Fruit fly (Drosophila melanogaster): Measurements from ENCODE around the gene CG17242.

CG17242 gene

DNA sequence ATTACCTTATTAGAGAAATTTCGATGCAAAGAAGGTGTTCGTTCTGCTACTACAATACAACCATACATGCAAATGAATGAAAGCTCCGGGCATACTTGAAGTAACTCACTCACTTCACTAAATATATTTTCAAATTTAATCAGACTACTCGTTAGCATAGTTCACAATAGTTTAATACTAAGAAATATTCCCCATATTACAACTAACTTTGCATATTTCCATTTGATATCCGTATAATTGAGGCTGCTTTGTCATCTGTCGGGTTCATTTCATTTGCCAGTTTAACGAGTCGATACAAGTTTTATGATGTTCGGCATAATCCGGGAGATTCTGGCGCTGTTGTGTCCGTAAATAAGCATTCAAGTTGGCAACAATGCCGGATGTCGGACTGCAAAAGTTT lies 21.7 kb upstream of the CG17242 start, which contains the start of gene robl22E:
Gene robl22E, minus strand, starts transcription at position 101 of the 400 bp plus-strand sequence.
- TF ChIP-seq Hnf4 (GFP tag; optimal IDR thresholded peaks at IDR 0.05) (no peak), brk (GFP tag; optimal IDR thresholded peaks at IDR 0.05) (no peak), psq (GFP tag; optimal IDR thresholded peaks at IDR 0.05) (no peak), h (GFP tag; optimal IDR thresholded peaks at IDR 0.05) (no peak), Hr78 (GFP tag; optimal IDR thresholded peaks at IDR 0.05) (no peak), CG32264 (GFP tag; optimal IDR thresholded peaks at IDR 0.05) (no peak), pan (optimal IDR thresholded peaks at IDR 0.05) (no peak), sage (GFP tag; optimal IDR thresholded peaks at IDR 0.05) (no peak), fru (GFP tag; optimal IDR thresholded peaks at IDR 0.05) (no peak), CrebA (GFP tag; optimal IDR thresholded peaks at IDR 0.05; ENCODE audit: borderline replicate concordance) (no peak), Sp1 (GFP tag; optimal IDR thresholded peaks at IDR 0.05) (no peak)

DNA sequence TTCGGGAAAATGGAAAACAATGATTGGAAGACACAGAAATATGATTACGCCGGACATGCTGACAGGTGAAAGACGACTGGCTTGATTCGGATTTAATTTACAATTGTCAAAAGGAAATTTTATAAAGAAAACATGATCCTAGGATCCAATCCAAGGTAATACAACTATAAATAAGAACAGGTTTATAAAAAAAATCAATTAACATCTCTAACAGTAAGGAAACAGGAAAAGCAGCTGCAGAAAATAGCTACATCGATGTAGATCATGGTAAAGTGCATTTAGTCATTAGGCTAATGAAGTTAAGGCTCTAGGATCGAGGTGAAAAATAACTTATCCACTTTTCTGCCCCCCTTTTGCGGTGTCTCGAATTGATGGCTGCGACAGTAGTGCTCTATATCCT lies 20.4 kb upstream of the CG17242 start, which contains the start of gene CG17237:
Gene CG17237, minus strand, starts transcription at position 101 of the 400 bp plus-strand sequence.
- TF ChIP-seq Abd-B (GFP tag; optimal IDR thresholded peaks at IDR 0.05) (no peak), GATAd (GFP tag; optimal IDR thresholded peaks at IDR 0.05) (no peak), rgr (GFP tag; optimal IDR thresholded peaks at IDR 0.05) (no peak), tai (GFP tag; optimal IDR thresholded peaks at IDR 0.05) (no peak), Jra (GFP tag; optimal IDR thresholded peaks at IDR 0.05) (no peak), OdsH (GFP tag; optimal IDR thresholded peaks at IDR 0.05) (no peak)

DNA sequence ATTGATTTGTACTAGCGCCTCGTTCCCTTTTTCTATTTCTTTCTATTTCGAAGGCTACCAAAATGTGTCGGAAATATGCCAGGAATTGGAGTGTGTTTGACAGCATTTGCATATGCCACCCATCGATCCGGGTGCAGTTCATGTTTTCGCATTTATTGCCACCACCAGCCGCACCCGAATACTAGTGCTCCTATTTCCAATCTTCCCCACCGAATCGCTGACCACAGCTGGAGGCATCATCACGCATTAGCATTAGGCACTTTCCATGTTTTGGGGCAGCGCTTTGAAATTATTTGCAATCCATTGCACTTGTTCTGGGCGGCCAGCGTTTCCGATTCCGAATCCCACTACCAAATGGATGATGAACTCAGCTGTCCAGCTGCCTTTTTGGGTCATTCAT lies 18.9 kb upstream of the CG17242 start, which contains the start of gene CG42658:
Gene CG42658, minus strand, starts transcription at position 101 of the 400 bp plus-strand sequence.
- TF ChIP-seq foxo (GFP tag; optimal IDR thresholded peaks at IDR 0.05) = no peak
- TF ChIP-seq Rel (GFP tag; optimal IDR thresholded peaks at IDR 0.05) = no peak
- no peak for TF ChIP-seq Rel (tag; optimal IDR thresholded peaks at IDR 0.05)
- TF ChIP-seq CG9705 (GFP tag; optimal IDR thresholded peaks at IDR 0.05) = no peak
- no peak for TF ChIP-seq ey (GFP tag; optimal IDR thresholded peaks at IDR 0.05)
- no peak for TF ChIP-seq OdsH (GFP tag; optimal IDR thresholded peaks at IDR 0.05)
- TF ChIP-seq GATAd (GFP tag; optimal IDR thresholded peaks at IDR 0.05) = no peak
- TF ChIP-seq brk (GFP tag; optimal IDR thresholded peaks at IDR 0.05) = no peak
- no peak for TF ChIP-seq rgr (GFP tag; optimal IDR thresholded peaks at IDR 0.05)
- no peak for TF ChIP-seq Sp1 (GFP tag; optimal IDR thresholded peaks at IDR 0.05)

DNA sequence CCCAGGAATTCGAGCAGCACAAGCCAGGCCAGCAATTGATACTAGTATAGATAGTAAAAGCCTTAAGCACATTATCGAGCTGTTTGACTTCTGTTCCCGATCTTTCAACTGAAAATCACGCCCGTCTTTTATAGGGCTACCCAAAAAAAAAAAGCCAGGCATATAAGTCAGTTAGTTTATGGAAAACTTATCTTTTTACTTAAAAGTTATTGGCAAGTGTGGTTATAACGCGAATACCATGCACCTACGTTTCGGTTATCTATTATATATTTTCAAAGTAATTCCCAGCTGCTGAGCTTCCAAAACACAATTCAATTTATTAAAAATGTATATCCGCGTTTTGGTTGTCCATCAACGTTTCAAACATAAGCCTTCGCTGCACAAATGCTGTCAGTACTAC lies 17.8 kb upstream of the CG17242 start, which contains the start of gene CG31681:
Gene CG31681, minus strand, starts transcription at position 101 of the 400 bp plus-strand sequence.
- TF ChIP-seq OdsH (GFP tag; optimal IDR thresholded peaks at IDR 0.05) (no peak), ey (GFP tag; optimal IDR thresholded peaks at IDR 0.05) (no peak), Mio (GFP tag; optimal IDR thresholded peaks at IDR 0.05) (no peak), CG32264 (GFP tag; optimal IDR thresholded peaks at IDR 0.05) (no peak), foxo (GFP tag; optimal IDR thresholded peaks at IDR 0.05) (no peak), brk (GFP tag; optimal IDR thresholded peaks at IDR 0.05) (no peak), dmrt93B (GFP tag; optimal IDR thresholded peaks at IDR 0.05) (no peak), N (GFP tag; optimal IDR thresholded peaks at IDR 0.05) (no peak), Dif (GFP tag; optimal IDR thresholded peaks at IDR 0.05; ENCODE audit: partially characterized antibody) (no peak), sv (GFP tag; optimal IDR thresholded peaks at IDR 0.05) (no peak), Vsx2 (GFP tag; optimal IDR thresholded peaks at IDR 0.05; ENCODE audit: partially characterized antibody) (no peak), Hnf4 (GFP tag; optimal IDR thresholded peaks at IDR 0.05) (no peak)

DNA sequence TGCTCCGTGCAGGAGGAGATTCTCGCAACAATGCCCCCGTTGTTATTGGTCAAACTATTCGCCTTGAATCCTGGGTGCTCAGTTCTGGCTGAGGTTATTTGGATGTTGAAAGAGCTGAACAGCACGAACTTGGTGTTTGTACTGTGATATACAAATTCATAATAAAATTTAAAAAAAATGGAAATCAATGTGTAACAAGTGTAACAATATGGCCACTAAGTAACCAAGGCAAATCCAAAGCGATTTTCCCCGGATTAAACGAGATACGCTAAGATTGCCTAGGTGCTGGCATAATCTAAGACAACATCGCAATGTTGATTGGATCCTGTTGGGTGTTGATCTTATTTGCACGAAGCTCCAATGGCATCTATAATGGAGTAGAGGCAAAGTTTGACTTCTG lies 15.9 kb upstream of the CG17242 start, which contains the start of gene CG4271:
Gene CG4271, plus strand, starts transcription at position 301 of the 400 bp plus-strand sequence.
- TF ChIP-seq Myc (optimal IDR thresholded peaks at IDR 0.05) (no peak), pan (optimal IDR thresholded peaks at IDR 0.05) (no peak), brk (GFP tag; optimal IDR thresholded peaks at IDR 0.05) (no peak), usp (GFP tag; optimal IDR thresholded peaks at IDR 0.05) (no peak), Jra (GFP tag; optimal IDR thresholded peaks at IDR 0.05) (no peak), Vsx2 (GFP tag; optimal IDR thresholded peaks at IDR 0.05; ENCODE audit: partially characterized antibody) (no peak), fru (GFP tag; optimal IDR thresholded peaks at IDR 0.05) (no peak), Hr83 (GFP tag; optimal IDR thresholded peaks at IDR 0.05; ENCODE audit: poor library complexity, severe bottlenecking) (no peak), sage (GFP tag; optimal IDR thresholded peaks at IDR 0.05) (no peak), dmrt93B (GFP tag; optimal IDR thresholded peaks at IDR 0.05) (no peak), br (GFP tag; optimal IDR thresholded peaks at IDR 0.05) (no peak), OdsH (GFP tag; optimal IDR thresholded peaks at IDR 0.05) (no peak), Abd-B (GFP tag; optimal IDR thresholded peaks at IDR 0.05) (no peak), HLH106 (tag; optimal IDR thresholded peaks at IDR 0.05) (no peak), dsf (GFP tag; optimal IDR thresholded peaks at IDR 0.05; ENCODE audit: borderline replicate concordance) (no peak)

Data from whole organism, wandering third instar larva.